Fruit fly (Drosophila melanogaster) S2 (cell line): ENCODE data around the gene CG14332.

Experiments
- CG8478 ChIP-seq: fragments of >200 bp; optimal IDR thresholded peaks from 2 replicates; lab custom pipeline; 2018
- CTCF ChIP-seq, 2 experiments: fragments of >200 bp; optimal IDR thresholded peaks; 2 replicates each; lab custom pipeline; 2018

CG14332 gene

dm6 chr3R:17413601-17414000, 8.4 kb downstream of the CG14332 start, which contains the start of gene CG42822:
Gene CG42822 (plus strand): TSS chr3R:17413901.
- no peak for TF ChIP-seq CG8478 (lab: Kevin White, UChicago)
- no peak for TF ChIP-seq CTCF (optimal IDR thresholded peaks at IDR 0.05; lab: Kevin White, UChicago)

- TF ChIP-seq CTCF (optimal IDR thresholded peaks at IDR 0.05; lab: Kevin White, UChicago): no peak
- TF ChIP-seq CG8478 (lab: Kevin White, UChicago): no peak
Measured at dm6 chr3R:17412458-17413127, 9.4 kb downstream of the CG14332 start, which contains the start of gene CG42821. Gene CG42821 (plus strand): TSS chr3R:17413077.

- TF ChIP-seq CG8478 (lab: Kevin White, UChicago) (no peak), CTCF (optimal IDR thresholded peaks at IDR 0.05; lab: Kevin White, UChicago) (no peak)
Measured at dm6 chr3R:17410808-17411207, 11.2 kb downstream of the CG14332 start, which contains the start of gene CG5863. Gene CG5863 (plus strand): TSS chr3R:17411108.

- TF ChIP-seq CG8478 (lab: Kevin White, UChicago) (no peak), CTCF (optimal IDR thresholded peaks at IDR 0.05; lab: Kevin White, UChicago) (no peak)
Measured at dm6 chr3R:17409319-17409718, 12.7 kb downstream of the CG14332 start, which contains the start of gene CG5860. Gene CG5860 (plus strand): TSS chr3R:17409619.

dm6 chr3R:17407576-17407975, 14.4 kb downstream of the CG14332 start, which contains the start of gene CG17283:
Gene CG17283 (plus strand): TSS chr3R:17407876.
- TF ChIP-seq CG8478 (lab: Kevin White, UChicago): no peak
- no peak for TF ChIP-seq CTCF (optimal IDR thresholded peaks at IDR 0.05; lab: Kevin White, UChicago)

dm6 chr3R:17406411-17406810, 15.6 kb downstream of the CG14332 start, which contains the start of the genes CG42824 and CG42798:
Gene CG42824 (minus strand): TSS chr3R:17406511.
Gene CG42798 (plus strand): TSS chr3R:17406678.
- no peak for TF ChIP-seq CTCF (optimal IDR thresholded peaks at IDR 0.05; lab: Kevin White, UChicago)
- TF ChIP-seq CG8478 (lab: Kevin White, UChicago): no peak

dm6 chr3R:17405009-17405408, 17.0 kb downstream of the CG14332 start, which contains the start of gene CG42823:
Gene CG42823 (minus strand): TSS chr3R:17405109.
- TF ChIP-seq CG8478 (lab: Kevin White, UChicago) (no peak), CTCF (optimal IDR thresholded peaks at IDR 0.05; lab: Kevin White, UChicago) (no peak)

- TF ChIP-seq CTCF (optimal IDR thresholded peaks at IDR 0.05; lab: Kevin White, UChicago) (no peak), CG8478 (lab: Kevin White, UChicago) (no peak)
Measured at dm6 chr3R:17404155-17404554, 17.8 kb downstream of the CG14332 start.

dm6 chr3R:17403618-17404017, 18.4 kb downstream of the CG14332 start, which contains the start of gene CG34280:
Gene CG34280 (minus strand): TSS chr3R:17403718.
- no peak for TF ChIP-seq CG8478 (lab: Kevin White, UChicago)

- TF ChIP-seq CTCF (optimal IDR thresholded peaks at IDR 0.05; lab: Kevin White, UChicago) (no peak), CG8478 (lab: Kevin White, UChicago) (no peak)
Measured at dm6 chr3R:17403188-17403587, 18.8 kb downstream of the CG14332 start, which contains the start of gene CG34279. Gene CG34279 (minus strand): TSS chr3R:17403288.

dm6 chr3R:17402434-17402833, 19.6 kb downstream of the CG14332 start, which contains the start of gene Sur-8:
Gene Sur-8 (minus strand): TSS chr3R:17402515.
- peak; percentile 90 to 92 for TF ChIP-seq CTCF (optimal IDR thresholded peaks at IDR 0.05; lab: Kevin White, UChicago)
- no peak for TF ChIP-seq CG8478 (lab: Kevin White, UChicago)

dm6 chr3R:17401289-17401752, 20.7 kb downstream of the CG14332 start:
- peak; percentile 38 to 43 for TF ChIP-seq CTCF (optimal IDR thresholded peaks at IDR 0.05; lab: Kevin White, UChicago)
- TF ChIP-seq CG8478 (lab: Kevin White, UChicago): no peak

- no peak for TF ChIP-seq CG8478 (lab: Kevin White, UChicago)
- no peak for TF ChIP-seq CTCF (optimal IDR thresholded peaks at IDR 0.05; lab: Kevin White, UChicago)
Measured at dm6 chr3R:17400675-17401118, 21.3 kb downstream of the CG14332 start.

- no peak for TF ChIP-seq CTCF (optimal IDR thresholded peaks at IDR 0.05; lab: Kevin White, UChicago)
- no peak for TF ChIP-seq CG8478 (lab: Kevin White, UChicago)
Measured at dm6 chr3R:17400102-17400501, 21.9 kb downstream of the CG14332 start.
